Worm (Caenorhabditis elegans) whole organism, L2 larva: Measurements from ENCODE around the gene lyst-1.

Source experiments
- fos-1 ChIP-seq: fragments of 150-350 bp; optimal IDR thresholded peaks from 2 replicates; lab custom pipeline; 2014; ENCODE audit warnings: missing biosample characterization, missing genetic modification characterization
- lin-11 ChIP-seq: fragments of 150-350 bp; sonication (generic microtip); optimal IDR thresholded peaks from 2 replicates; lab custom pipeline; 2014; ENCODE audit warnings: missing biosample characterization, missing genetic modification characterization, inconsistent platforms, mixed read lengths
- lsy-2 ChIP-seq, 2 experiments: fragments of 150-350 bp in 1 of 2; sonication (generic microtip) in 1 of 2; optimal IDR thresholded peaks; 2 replicates each; lab custom pipeline; 2014 to 2017; ENCODE audit warnings: missing biosample characterization in 2 of 2, missing genetic modification characterization in 2 of 2
- nhr-12 ChIP-seq: fragments of 150-350 bp; optimal IDR thresholded peaks from 2 replicates; lab custom pipeline; 2014; ENCODE audit warnings: missing biosample characterization, missing genetic modification characterization
- nhr-129 ChIP-seq: fragments of 150-350 bp; optimal IDR thresholded peaks from 2 replicates; lab custom pipeline; 2014; ENCODE audit warnings: missing biosample characterization, missing genetic modification characterization
- nhr-77 ChIP-seq: fragments of 150-350 bp; optimal IDR thresholded peaks from 2 replicates; lab custom pipeline; 2014; ENCODE audit warnings: missing biosample characterization, missing genetic modification characterization
- snpc-4 ChIP-seq: fragments of 150-350 bp; optimal IDR thresholded peaks from 2 replicates; lab custom pipeline; 2014; ENCODE audit warnings: missing biosample characterization, missing genetic modification characterization
- ztf-4 ChIP-seq: fragments of 150-350 bp; optimal IDR thresholded peaks from 2 replicates; lab custom pipeline; 2014; ENCODE audit warnings: missing biosample characterization, missing genetic modification characterization

DNA sequence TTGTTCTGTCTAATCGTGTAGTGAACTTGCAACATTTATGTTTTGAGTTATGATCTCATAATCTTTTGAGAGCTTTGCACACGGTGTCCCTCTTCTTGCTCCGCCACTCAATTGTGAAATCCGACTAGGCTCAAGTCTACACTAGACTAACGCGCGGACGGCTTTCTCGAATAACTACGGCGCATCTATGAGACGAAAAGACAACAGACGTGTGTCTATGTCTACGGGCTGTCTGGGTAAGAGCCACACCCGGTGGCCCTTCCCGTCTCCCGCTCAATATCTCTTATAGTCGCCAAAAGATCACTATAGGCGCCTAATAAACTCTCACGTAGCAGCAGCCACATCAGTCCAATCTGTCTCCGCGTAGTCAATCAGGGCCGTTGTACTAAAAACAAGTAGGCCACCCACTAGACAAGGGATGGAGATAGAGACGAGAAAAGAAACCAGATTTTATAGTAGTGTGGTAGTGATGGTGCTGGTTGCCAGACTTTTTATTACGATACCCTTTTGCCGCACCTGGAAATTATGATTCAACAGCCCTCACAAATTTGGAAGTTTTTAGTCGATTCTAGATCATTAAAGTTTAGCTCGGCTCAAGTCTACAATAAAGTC, 34.8 kb upstream of the lyst-1 start:
- TF ChIP-seq snpc-4 (tag; lab: Kevin White, UChicago) = no peak
- no peak for TF ChIP-seq lsy-2 (tag; optimal IDR thresholded peaks at IDR 0.05; lab: Kevin White, UChicago)
- TF ChIP-seq ztf-4 (tag; lab: Kevin White, UChicago) = no peak
- TF ChIP-seq lin-11 (tag; lab: Kevin White, UChicago) = no peak
- TF ChIP-seq fos-1 (tag; lab: Kevin White, UChicago) = no peak
- TF ChIP-seq nhr-129 = no peak
- no peak for TF ChIP-seq nhr-77 (tag; lab: Kevin White, UChicago)
- no peak for TF ChIP-seq nhr-12
